Fruit fly (Drosophila melanogaster): ENCODE data around the gene CG5989.

DNA sequence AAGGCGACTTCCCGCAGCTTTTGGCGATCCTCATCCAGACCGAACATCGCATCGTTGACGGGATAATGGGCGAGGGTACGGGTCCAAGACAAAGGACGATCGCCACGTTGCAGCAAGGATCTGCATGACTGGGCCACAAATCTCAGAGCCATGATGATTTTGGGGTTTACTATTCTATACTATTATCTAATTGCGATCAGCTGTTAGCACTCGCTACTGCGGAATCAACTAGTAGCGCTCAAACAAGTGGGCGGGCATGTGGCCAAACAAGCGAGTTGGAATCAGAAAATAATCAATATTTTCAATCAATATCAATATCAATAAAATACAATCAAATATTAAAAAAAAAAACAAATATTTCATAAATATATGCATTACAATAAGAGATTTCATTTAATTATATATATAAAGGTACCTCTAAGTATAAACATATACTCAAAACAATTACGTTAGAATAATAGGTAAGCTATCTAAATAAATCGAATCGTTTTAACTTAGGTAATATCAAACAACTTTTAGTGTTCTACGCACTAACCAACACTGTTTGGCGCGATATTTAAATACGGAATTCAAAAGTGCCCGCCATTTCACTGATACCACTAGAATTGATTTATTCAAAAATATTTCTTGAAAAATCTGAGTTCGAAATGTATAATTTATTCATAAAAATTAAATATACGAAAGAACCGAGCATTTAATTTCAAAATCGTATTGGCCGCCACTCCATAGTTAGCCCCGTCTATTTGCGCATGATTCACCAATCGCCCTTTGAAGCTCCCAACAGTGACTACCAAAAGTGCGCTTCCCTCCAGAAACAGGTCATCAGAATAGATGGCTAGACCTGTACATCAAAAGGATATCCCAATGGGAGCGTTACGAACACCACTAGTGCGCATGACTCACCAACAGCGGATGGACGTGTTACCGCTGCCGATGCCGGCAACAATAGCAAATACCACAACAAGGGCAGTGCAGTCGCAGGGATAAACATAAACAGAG lies 27.8 kb downstream of the CG5989 start, which contains the start of the genes CG6638 and CG43078:
- TF ChIP-seq fd96Ca (GFP tag; IDR thresholded peaks at IDR 0.05): 0 out of 3 replicates have a peak, but pooled peaks have one; percentile 8
- no peak for TF ChIP-seq rn (GFP tag; IDR thresholded peaks at IDR 0.05)
- TF ChIP-seq D1 (tag; optimal IDR thresholded peaks at IDR 0.05): no peak
- TF ChIP-seq CG4496 (GFP tag; IDR thresholded peaks at IDR 0.05): no peak
- no peak for TF ChIP-seq CG8159 (tag; optimal IDR thresholded peaks at IDR 0.05)
- TF ChIP-seq Pif1A (GFP tag; optimal IDR thresholded peaks at IDR 0.05): no peak
- TF ChIP-seq CG15710 (tag; optimal IDR thresholded peaks at IDR 0.05): no peak
- no peak for TF ChIP-seq CG34367 (tag; optimal IDR thresholded peaks at IDR 0.05)

Data from whole organism, pupa.